Comparison of ENCODE assay signal across 1 fruit fly cellular context in the genomic region with DNA sequence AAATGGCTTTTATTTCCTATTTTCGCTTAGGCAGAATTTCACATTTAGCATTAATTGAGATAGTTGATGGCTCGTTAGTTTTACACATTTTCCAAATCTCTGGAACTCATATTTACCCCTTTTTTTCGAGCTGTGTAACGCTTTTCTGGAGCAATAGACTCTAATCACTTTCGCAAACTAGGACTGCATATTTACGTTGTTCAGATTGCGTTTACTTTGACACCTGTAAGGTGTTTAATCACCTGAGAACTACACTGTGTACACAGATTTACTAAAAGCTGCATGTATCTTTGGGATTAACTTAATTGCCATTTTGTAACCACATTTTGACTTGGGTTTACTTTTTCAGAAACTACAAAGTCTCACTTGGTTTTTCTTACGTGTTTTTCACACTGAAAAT.
TF ChIP-seq lines count a peak whose summit lies in the region.

No protein-coding gene starts in this region.

TF ChIP-seq in whole organism, embryonic, 481 proteins besides CTCF, POLR2A, EP300 and RAD21 (continued from another document and continues in another):
- no peak for TF ChIP-seq HLH4C (GFP tag; IDR thresholded peaks at IDR 0.05; lab: Robert Waterston, UW; ENCODE audit: partially characterized antibody)
- TF ChIP-seq Fer2 (tag; optimal IDR thresholded peaks at IDR 0.05; lab: Kevin White, UChicago): peak; percentile 10
- peak; percentile 43 for TF ChIP-seq CG1233 (GFP tag; optimal IDR thresholded peaks at IDR 0.05; lab: Kevin White, UChicago)
- TF ChIP-seq Dip3 (GFP tag; optimal IDR thresholded peaks at IDR 0.05; lab: Kevin White, UChicago): peak; percentile 5
- TF ChIP-seq Optix (GFP tag; IDR thresholded peaks at IDR 0.05; lab: Robert Waterston, UW): no peak
- no peak for TF ChIP-seq Lhr (GFP tag; optimal IDR thresholded peaks at IDR 0.05; lab: Kevin White, UChicago)
- TF ChIP-seq az2 (GFP tag; optimal IDR thresholded peaks at IDR 0.05; lab: Kevin White, UChicago): no peak
- no peak for TF ChIP-seq CG11398 (GFP tag; optimal IDR thresholded peaks at IDR 0.05; lab: Kevin White, UChicago)
- TF ChIP-seq CG9817 (tag; optimal IDR thresholded peaks at IDR 0.05; lab: Kevin White, UChicago): no peak
- no peak for TF ChIP-seq knrl (GFP tag; IDR thresholded peaks at IDR 0.05; lab: Robert Waterston, UW; ENCODE audit: partially characterized antibody)
- TF ChIP-seq CG12744 (GFP tag; optimal IDR thresholded peaks at IDR 0.05; lab: Kevin White, UChicago): peak; percentile 15
- TF ChIP-seq pum (GFP tag; optimal IDR thresholded peaks at IDR 0.05; lab: Kevin White, UChicago): no peak
- TF ChIP-seq CG11696 (GFP tag; IDR thresholded peaks at IDR 0.05; lab: Robert Waterston, UW): no peak
- peak; percentile 9 for TF ChIP-seq CG13424 (tag; optimal IDR thresholded peaks at IDR 0.05; lab: Kevin White, UChicago)
- no peak for TF ChIP-seq CG10147 (GFP tag; optimal IDR thresholded peaks at IDR 0.05; lab: Kevin White, UChicago)
- TF ChIP-seq tap (tag; optimal IDR thresholded peaks at IDR 0.05; lab: Kevin White, UChicago): no peak
- no peak for TF ChIP-seq h (optimal IDR thresholded peaks at IDR 0.05; lab: Kevin White, UChicago)
- TF ChIP-seq bbx (GFP tag; IDR thresholded peaks at IDR 0.05; lab: Robert Waterston, UW; ENCODE audit: partially characterized antibody): no peak
- TF ChIP-seq gsb (GFP tag; IDR thresholded peaks at IDR 0.05; lab: Robert Waterston, UW): peak; percentile 20; the same call in 1 of the 2 replicates
- TF ChIP-seq YL-1 (GFP tag; optimal IDR thresholded peaks at IDR 0.05; lab: Kevin White, UChicago): no peak
- TF ChIP-seq NK7.1 (GFP tag; optimal IDR thresholded peaks at IDR 0.05; lab: Kevin White, UChicago): no peak
- no peak for TF ChIP-seq gfzf (GFP tag; optimal IDR thresholded peaks at IDR 0.05; lab: Kevin White, UChicago)
- TF ChIP-seq Spps (tag; optimal IDR thresholded peaks at IDR 0.05; lab: Kevin White, UChicago): no peak
- TF ChIP-seq tgo (GFP tag; IDR thresholded peaks at IDR 0.05; lab: Robert Waterston, UW): no peak
- no peak for TF ChIP-seq CG1024 (GFP tag; IDR thresholded peaks at IDR 0.05; lab: Robert Waterston, UW)
- TF ChIP-seq Bgb (GFP tag; IDR thresholded peaks at IDR 0.05; lab: Robert Waterston, UW; ENCODE audit: partially characterized antibody): no peak
- no peak for TF ChIP-seq Dll (GFP tag; IDR thresholded peaks at IDR 0.05; lab: Robert Waterston, UW; ENCODE audit: partially characterized antibody)
- no peak for TF ChIP-seq grau (tag; optimal IDR thresholded peaks at IDR 0.05; lab: Kevin White, UChicago)
- no peak for TF ChIP-seq zen2 (GFP tag; IDR thresholded peaks at IDR 0.05; lab: Robert Waterston, UW; ENCODE audit: partially characterized antibody)
- TF ChIP-seq CG7372 (GFP tag; IDR thresholded peaks at IDR 0.05; lab: Robert Waterston, UW): 0 out of 2 replicates have a peak, but pooled peaks have one; percentile 12
- no peak for TF ChIP-seq CG2889 (GFP tag; IDR thresholded peaks at IDR 0.05; lab: Robert Waterston, UW)
- TF ChIP-seq CG30431 (GFP tag; optimal IDR thresholded peaks at IDR 0.05; lab: Kevin White, UChicago): no peak
- no peak for TF ChIP-seq dpn (GFP tag; optimal IDR thresholded peaks at IDR 0.05; lab: Kevin White, UChicago)
- no peak for TF ChIP-seq cwo (GFP tag; optimal IDR thresholded peaks at IDR 0.05; lab: Kevin White, UChicago)
- no peak for TF ChIP-seq CG18764 (GFP tag; optimal IDR thresholded peaks at IDR 0.05; lab: Kevin White, UChicago)
- no peak for TF ChIP-seq CG42726 (GFP tag; IDR thresholded peaks at IDR 0.05; lab: Robert Waterston, UW; ENCODE audit: partially characterized antibody)
- no peak for TF ChIP-seq kah (GFP tag; optimal IDR thresholded peaks at IDR 0.05; lab: Kevin White, UChicago)
- no peak for TF ChIP-seq abd-A (tag; optimal IDR thresholded peaks at IDR 0.05; lab: Kevin White, UChicago)
- no peak for TF ChIP-seq pho (GFP tag; optimal IDR thresholded peaks at IDR 0.05; lab: Kevin White, UChicago)
- TF ChIP-seq Doc3 (GFP tag; IDR thresholded peaks at IDR 0.05; lab: Robert Waterston, UW; ENCODE audit: partially characterized antibody): no peak
- TF ChIP-seq crp (GFP tag; optimal IDR thresholded peaks at IDR 0.05; lab: Kevin White, UChicago): peak in 1 of 2 experiments; percentile 6
- peak; percentile 34 for TF ChIP-seq CG15514 (GFP tag; optimal IDR thresholded peaks at IDR 0.05; lab: Kevin White, UChicago)
- TF ChIP-seq Sox100B (GFP tag; optimal IDR thresholded peaks at IDR 0.05; lab: Kevin White, UChicago): peak; percentile 59
- peak; percentile 41 for TF ChIP-seq CrebB (tag; optimal IDR thresholded peaks at IDR 0.05; lab: Kevin White, UChicago)
- TF ChIP-seq CG1832 (GFP tag; optimal IDR thresholded peaks at IDR 0.05; lab: Kevin White, UChicago): no peak
- no peak for TF ChIP-seq CG15011 (GFP tag; optimal IDR thresholded peaks at IDR 0.05; lab: Kevin White, UChicago)
- TF ChIP-seq H15 (GFP tag; IDR thresholded peaks at IDR 0.05; lab: Robert Waterston, UW): no peak
- TF ChIP-seq NC2α (GFP tag; optimal IDR thresholded peaks at IDR 0.05; lab: Kevin White, UChicago): no peak
- TF ChIP-seq D19B (GFP tag; optimal IDR thresholded peaks at IDR 0.05; lab: Kevin White, UChicago): no peak
- no peak for TF ChIP-seq al (GFP tag; IDR thresholded peaks at IDR 0.05; lab: Robert Waterston, UW)
- TF ChIP-seq sd (tag; optimal IDR thresholded peaks at IDR 0.05; lab: Kevin White, UChicago): no peak
- TF ChIP-seq CG1647 (GFP tag; optimal IDR thresholded peaks at IDR 0.05; lab: Kevin White, UChicago): peak; percentile 27
- no peak for TF ChIP-seq cato (GFP tag; optimal IDR thresholded peaks at IDR 0.05; lab: Kevin White, UChicago; ENCODE audit: borderline replicate concordance)
- TF ChIP-seq kni (GFP tag; optimal IDR thresholded peaks at IDR 0.05; lab: Kevin White, UChicago): no peak
- no peak for TF ChIP-seq z (GFP tag; IDR thresholded peaks at IDR 0.05; lab: Robert Waterston, UW)
- TF ChIP-seq CG11723 (GFP tag; optimal IDR thresholded peaks at IDR 0.05; lab: Kevin White, UChicago): no peak
- peak; percentile 35 for TF ChIP-seq Meics (GFP tag; optimal IDR thresholded peaks at IDR 0.05; lab: Kevin White, UChicago)
- TF ChIP-seq CG5953 (GFP tag; IDR thresholded peaks at IDR 0.05; lab: Robert Waterston, UW): no peak
- TF ChIP-seq CG32772 (GFP tag; IDR thresholded peaks at IDR 0.05; lab: Robert Waterston, UW): no peak
- TF ChIP-seq CG15269 (tag; optimal IDR thresholded peaks at IDR 0.05; lab: Kevin White, UChicago): peak; percentile 50
- no peak for TF ChIP-seq emc (GFP tag; optimal IDR thresholded peaks at IDR 0.05; lab: Kevin White, UChicago)
- no peak for TF ChIP-seq Lim3 (GFP tag; IDR thresholded peaks at IDR 0.05; lab: Robert Waterston, UW)
- TF ChIP-seq CG10959 (GFP tag; IDR thresholded peaks at IDR 0.05; lab: Robert Waterston, UW): no peak
- no peak for TF ChIP-seq Atf-2 (GFP tag; optimal IDR thresholded peaks at IDR 0.05; lab: Kevin White, UChicago)
- no peak for TF ChIP-seq CkIIα-i1 (GFP tag; IDR thresholded peaks at IDR 0.05; lab: Robert Waterston, UW)
- no peak for TF ChIP-seq CG4282 (GFP tag; optimal IDR thresholded peaks at IDR 0.05; lab: Kevin White, UChicago)
- no peak for TF ChIP-seq ems (GFP tag; optimal IDR thresholded peaks at IDR 0.05; lab: Kevin White, UChicago)
- TF ChIP-seq sens-2 (GFP tag; IDR thresholded peaks at IDR 0.05; lab: Robert Waterston, UW): no peak
- TF ChIP-seq CG6689 (GFP tag; IDR thresholded peaks at IDR 0.05; lab: Robert Waterston, UW): no peak
- 0 out of 2 replicates have a peak, but pooled peaks have one; percentile 32 for TF ChIP-seq Ada2b (GFP tag; IDR thresholded peaks at IDR 0.05; lab: Robert Waterston, UW)
- no peak for TF ChIP-seq ab (GFP tag; optimal IDR thresholded peaks at IDR 0.05; lab: Kevin White, UChicago)
- no peak for TF ChIP-seq CG13894 (tag; optimal IDR thresholded peaks at IDR 0.05; lab: Kevin White, UChicago)
- TF ChIP-seq HHEX (GFP tag; optimal IDR thresholded peaks at IDR 0.05; lab: Kevin White, UChicago): peak; percentile 58
- peak; percentile 62 for TF ChIP-seq CG2678 (tag; optimal IDR thresholded peaks at IDR 0.05; lab: Kevin White, UChicago)
- no peak for TF ChIP-seq zen (tag; optimal IDR thresholded peaks at IDR 0.05; lab: Kevin White, UChicago)
- no peak for TF ChIP-seq CG17361 (GFP tag; IDR thresholded peaks at IDR 0.05; lab: Robert Waterston, UW)
- peak; percentile 3 for TF ChIP-seq CG12942 (GFP tag; optimal IDR thresholded peaks at IDR 0.05; lab: Kevin White, UChicago)
- no peak for TF ChIP-seq Rx (GFP tag; IDR thresholded peaks at IDR 0.05; lab: Robert Waterston, UW)
- TF ChIP-seq CG17385 (GFP tag; optimal IDR thresholded peaks at IDR 0.05; lab: Kevin White, UChicago): no peak
- TF ChIP-seq CG9932 (GFP tag; IDR thresholded peaks at IDR 0.05; lab: Robert Waterston, UW): peak; percentile 61
- no peak for TF ChIP-seq Oaz (GFP tag; IDR thresholded peaks at IDR 0.05; lab: Robert Waterston, UW)
- no peak for TF ChIP-seq CG14050 (GFP tag; IDR thresholded peaks at IDR 0.05; lab: Robert Waterston, UW)
- no peak for TF ChIP-seq CG2129 (GFP tag; IDR thresholded peaks at IDR 0.05; lab: Robert Waterston, UW; ENCODE audit: partially characterized antibody)
- TF ChIP-seq CG6254 (GFP tag; optimal IDR thresholded peaks at IDR 0.05; lab: Kevin White, UChicago): no peak
- peak; percentile 41 for TF ChIP-seq CG6765 (GFP tag; optimal IDR thresholded peaks at IDR 0.05; lab: Kevin White, UChicago)
- peak; percentile 48 for TF ChIP-seq CG17912 (GFP tag; optimal IDR thresholded peaks at IDR 0.05; lab: Kevin White, UChicago)
- TF ChIP-seq Dp (GFP tag; optimal IDR thresholded peaks at IDR 0.05; lab: Kevin White, UChicago): no peak
- TF ChIP-seq Jarid2 (GFP tag; optimal IDR thresholded peaks at IDR 0.05; lab: Kevin White, UChicago): no peak
- TF ChIP-seq Kr (GFP tag; optimal IDR thresholded peaks at IDR 0.05; lab: Kevin White, UChicago): no peak
- TF ChIP-seq Trl (optimal IDR thresholded peaks at IDR 0.05; lab: Kevin White, UChicago): no peak
- no peak for TF ChIP-seq Trl (GFP tag; optimal IDR thresholded peaks at IDR 0.05; lab: Kevin White, UChicago)
- TF ChIP-seq vvl (GFP tag; IDR thresholded peaks at IDR 0.05; lab: Robert Waterston, UW): no peak
- TF ChIP-seq Sox102F (GFP tag; optimal IDR thresholded peaks at IDR 0.05; lab: Kevin White, UChicago): peak; percentile 20
- no peak for TF ChIP-seq Myb (GFP tag; optimal IDR thresholded peaks at IDR 0.05; lab: Kevin White, UChicago)
- no peak for TF ChIP-seq CG7271 (tag; optimal IDR thresholded peaks at IDR 0.05; lab: Kevin White, UChicago)
- TF ChIP-seq CG12236 (GFP tag; optimal IDR thresholded peaks at IDR 0.05; lab: Kevin White, UChicago): peak; percentile 51
- no peak for TF ChIP-seq CG11247 (GFP tag; IDR thresholded peaks at IDR 0.05; lab: Robert Waterston, UW)
- no peak for TF ChIP-seq nmo (GFP tag; optimal IDR thresholded peaks at IDR 0.05; lab: Kevin White, UChicago)
- no peak for TF ChIP-seq Stat92E (GFP tag; optimal IDR thresholded peaks at IDR 0.05; lab: Kevin White, UChicago)
- TF ChIP-seq TFAM (GFP tag; optimal IDR thresholded peaks at IDR 0.05; lab: Kevin White, UChicago): no peak
- TF ChIP-seq dm (GFP tag; optimal IDR thresholded peaks at IDR 0.05; lab: Kevin White, UChicago): no peak
- TF ChIP-seq gro (GFP tag; optimal IDR thresholded peaks at IDR 0.05; lab: Kevin White, UChicago): no peak
- TF ChIP-seq so (GFP tag; IDR thresholded peaks at IDR 0.05; lab: Robert Waterston, UW): no peak
- TF ChIP-seq ttk (GFP tag; IDR thresholded peaks at IDR 0.05; lab: Robert Waterston, UW): no peak
- no peak for TF ChIP-seq ftz-f1 (GFP tag; optimal IDR thresholded peaks at IDR 0.05; lab: Kevin White, UChicago)
- TF ChIP-seq Six4 (GFP tag; optimal IDR thresholded peaks at IDR 0.05; lab: Kevin White, UChicago): no peak
- TF ChIP-seq lab (GFP tag; optimal IDR thresholded peaks at IDR 0.05; lab: Kevin White, UChicago): peak; percentile 45
- peak in 1 of 2 experiments; percentile 9 for TF ChIP-seq Hr51 (GFP tag; optimal IDR thresholded peaks at IDR 0.05; lab: Kevin White, UChicago)
- no peak for TF ChIP-seq Eip74EF (GFP tag; optimal IDR thresholded peaks at IDR 0.05; lab: Kevin White, UChicago)
- peak; percentile 54 for TF ChIP-seq CG10209 (GFP tag; optimal IDR thresholded peaks at IDR 0.05; lab: Kevin White, UChicago)
- no peak for TF ChIP-seq ERR (GFP tag; optimal IDR thresholded peaks at IDR 0.05; lab: Kevin White, UChicago)
- TF ChIP-seq CG6175 (GFP tag; IDR thresholded peaks at IDR 0.05; lab: Robert Waterston, UW): no peak
- TF ChIP-seq E2f1 (GFP tag; IDR thresholded peaks at IDR 0.05; lab: Robert Waterston, UW): no peak
- no peak for TF ChIP-seq pita (GFP tag; optimal IDR thresholded peaks at IDR 0.05; lab: Kevin White, UChicago)
- peak; percentile 14 for TF ChIP-seq CG8944 (GFP tag; optimal IDR thresholded peaks at IDR 0.05; lab: Kevin White, UChicago)
- TF ChIP-seq CG16815 (GFP tag; optimal IDR thresholded peaks at IDR 0.05; lab: Kevin White, UChicago): no peak
- peak; percentile 30 for TF ChIP-seq her (GFP tag; optimal IDR thresholded peaks at IDR 0.05; lab: Kevin White, UChicago)
- peak; percentile 17 for TF ChIP-seq NC2β (GFP tag; optimal IDR thresholded peaks at IDR 0.05; lab: Kevin White, UChicago)
- peak; percentile 43 for TF ChIP-seq CG17359 (tag; optimal IDR thresholded peaks at IDR 0.05; lab: Kevin White, UChicago)
- no peak for TF ChIP-seq gt (GFP tag; IDR thresholded peaks at IDR 0.05; lab: Robert Waterston, UW)
- TF ChIP-seq ham (GFP tag; IDR thresholded peaks at IDR 0.05; lab: Robert Waterston, UW): no peak
- peak; percentile 34 for TF ChIP-seq bab2 (GFP tag; optimal IDR thresholded peaks at IDR 0.05; lab: Kevin White, UChicago)
- no peak for TF ChIP-seq CG17186 (GFP tag; optimal IDR thresholded peaks at IDR 0.05; lab: Kevin White, UChicago)
- no peak for TF ChIP-seq CG14860 (GFP tag; IDR thresholded peaks at IDR 0.05; lab: Robert Waterston, UW; ENCODE audit: partially characterized antibody)
- no peak for TF ChIP-seq CG9876 (GFP tag; optimal IDR thresholded peaks at IDR 0.05; lab: Kevin White, UChicago)
- TF ChIP-seq CG16813 (GFP tag; IDR thresholded peaks at IDR 0.05; lab: Robert Waterston, UW; ENCODE audit: partially characterized antibody): no peak
- TF ChIP-seq unc-4 (GFP tag; IDR thresholded peaks at IDR 0.05; lab: Robert Waterston, UW; ENCODE audit: partially characterized antibody): no peak
- no peak for TF ChIP-seq Dref (GFP tag; IDR thresholded peaks at IDR 0.05; lab: Robert Waterston, UW)
- TF ChIP-seq gce (GFP tag; IDR thresholded peaks at IDR 0.05; lab: Robert Waterston, UW): no peak; the same call in 2 of the 3 replicates
- TF ChIP-seq Xrp1 (GFP tag; IDR thresholded peaks at IDR 0.05; lab: Robert Waterston, UW): no peak; the same call in 1 of the 2 replicates
- 0 out of 2 replicates have a peak, but pooled peaks have one; percentile 37 for TF ChIP-seq onecut (GFP tag; IDR thresholded peaks at IDR 0.05; lab: Robert Waterston, UW)
